Worm (Caenorhabditis elegans): Measurements from ENCODE around the gene nhr-59.

ce11 chrV:2300905-2301304 is 22.8 kb upstream of the nhr-59 start, which contains the start of gene Y19D10B.8:
- TF ChIP-seq elt-3 (tag; optimal IDR thresholded peaks at IDR 0.05) (no peak), ztf-11 (tag; optimal IDR thresholded peaks at IDR 0.05) (no peak), mab-5 (tag; optimal IDR thresholded peaks at IDR 0.05) (no peak), nhr-12 (tag; optimal IDR thresholded peaks at IDR 0.05) (no peak)
